Worm (Caenorhabditis elegans) whole organism, L3 larva: ENCODE data around the gene sap-140.

Experiments
- elt-1 ChIP-seq: fragments of 150-350 bp; optimal IDR thresholded peaks from 2 replicates; lab custom pipeline; 2014; ENCODE audit warnings: missing biosample characterization, missing genetic modification characterization
- fos-1 ChIP-seq: fragments of 150-350 bp; optimal IDR thresholded peaks from 2 replicates; lab custom pipeline; 2014; ENCODE audit warnings: missing biosample characterization, missing genetic modification characterization
- nhr-11 ChIP-seq: fragments of 150-350 bp; optimal IDR thresholded peaks from 2 replicates; lab custom pipeline; 2014; ENCODE audit warnings: missing biosample characterization, missing genetic modification characterization
- nhr-76 ChIP-seq: fragments of 150-350 bp; sonication (generic microtip); optimal IDR thresholded peaks from 5 replicates; lab custom pipeline; 2014; ENCODE audit warnings: missing biosample characterization, missing genetic modification characterization
- nhr-77 ChIP-seq: fragments of 150-350 bp; optimal IDR thresholded peaks from 2 replicates; lab custom pipeline; 2014; ENCODE audit warnings: missing biosample characterization, missing genetic modification characterization
- unc-39 ChIP-seq: sonication (generic microtip); optimal IDR thresholded peaks from 4 replicates; lab custom pipeline; 2017; ENCODE audit warnings: missing biosample characterization, missing genetic modification characterization
- unc-62 ChIP-seq: fragments of 150-350 bp; sonication (generic microtip); optimal IDR thresholded peaks from 4 replicates; lab custom pipeline; 2014; ENCODE audit warnings: missing biosample characterization, missing genetic modification reagents, missing genetic modification characterization

DNA sequence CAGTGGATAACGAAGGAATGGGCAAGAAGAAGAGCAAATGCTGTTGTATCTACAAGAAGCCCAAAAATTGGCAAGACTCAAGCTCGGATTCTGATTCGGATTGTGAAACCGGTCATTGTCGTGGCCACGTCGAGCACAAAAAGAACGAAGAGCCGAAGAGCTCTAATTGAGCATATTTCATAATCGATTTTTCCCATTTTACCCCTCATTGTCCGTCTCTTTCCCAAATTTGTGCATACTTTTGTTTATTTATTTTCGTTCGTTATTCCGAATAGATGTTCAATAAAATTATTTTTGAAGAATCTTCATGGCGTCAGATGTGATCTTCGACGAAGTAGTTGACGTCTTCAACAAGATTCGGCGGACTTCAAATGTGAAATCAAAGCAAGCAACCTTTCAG lies 21.6 kb downstream of the sap-140 start, which contains the start of gene lig-4:
- no peak for TF ChIP-seq nhr-76 (tag; lab: Kevin White, UChicago)
- no peak for TF ChIP-seq unc-62
- no peak for TF ChIP-seq unc-39 (tag; lab: Kevin White, UChicago)
- no peak for TF ChIP-seq fos-1 (tag; lab: Kevin White, UChicago)
- TF ChIP-seq elt-1 (tag; lab: Kevin White, UChicago): no peak
- no peak for TF ChIP-seq nhr-77 (tag; lab: Kevin White, UChicago)
- TF ChIP-seq nhr-11 (tag; lab: Kevin White, UChicago): no peak
